Fruit fly (Drosophila melanogaster) whole organism, embryonic: ENCODE results near the gene unc-4.

Experiments used
- BEAF-32 ChIP-seq: fragments of 200-800 bp; sonication (Bioruptor generic); optimal IDR thresholded peaks from 3 replicates; lab custom pipeline; 2017; ENCODE audit warnings: missing biosample characterization, missing genetic modification characterization, mild to moderate bottlenecking, moderate library complexity, missing genetic modification reagents
- CG10462 ChIP-seq: fragments of 200-800 bp; sonication (Bioruptor generic); optimal IDR thresholded peaks from 2 replicates; lab custom pipeline; 2016; ENCODE audit warnings: missing biosample characterization, missing genetic modification characterization
- CG10959 ChIP-seq: fragments of 200-800 bp; sonication (Bioruptor generic); IDR thresholded peaks from 2 replicates; pipeline ENCODE4 v1.3.6; 2022; ENCODE audit warnings: missing biosample characterization, missing genetic modification characterization
- CG11504 ChIP-seq: fragments of 200-800 bp; sonication (Bioruptor generic); optimal IDR thresholded peaks from 3 replicates; lab custom pipeline; 2019; ENCODE audit warnings: missing biosample characterization, mild to moderate bottlenecking, missing genetic modification characterization, moderate library complexity
- CG11560 ChIP-seq: fragments of 200-800 bp; sonication (Bioruptor generic); IDR thresholded peaks from 3 replicates; pipeline ENCODE4 v1.3.6; 2022; ENCODE audit warnings: missing biosample characterization, missing genetic modification characterization
- CG11695 ChIP-seq: fragments of 200-800 bp; sonication (Bioruptor generic); IDR thresholded peaks from 3 replicates; pipeline ENCODE4 v1.3.6; 2022; ENCODE audit warnings: missing biosample characterization, missing genetic modification characterization
- CG13894 ChIP-seq: fragments of 200-800 bp; sonication (Bioruptor generic); optimal IDR thresholded peaks from 3 replicates; lab custom pipeline; 2018; ENCODE audit warnings: missing biosample characterization, mild to moderate bottlenecking, missing genetic modification characterization, moderate library complexity
- CG14441 ChIP-seq: fragments of 200-800 bp; sonication (Bioruptor generic); IDR thresholded peaks from 2 replicates; pipeline ENCODE4 v1.3.6; 2022; ENCODE audit warnings: missing biosample characterization, missing genetic modification characterization
- CG15514 ChIP-seq: fragments of 200-800 bp; sonication (Bioruptor generic); optimal IDR thresholded peaks from 3 replicates; lab custom pipeline; 2017; ENCODE audit warnings: missing biosample characterization, missing genetic modification characterization, mild to moderate bottlenecking, moderate library complexity, missing genetic modification reagents
- CG15696 ChIP-seq: fragments of 200-800 bp; sonication (Bioruptor generic); optimal IDR thresholded peaks from 2 replicates; lab custom pipeline; 2019; ENCODE audit warnings: missing biosample characterization, mild to moderate bottlenecking, missing genetic modification characterization, moderate library complexity
- CG1603 ChIP-seq: fragments of 200-800 bp; sonication (Bioruptor generic); optimal IDR thresholded peaks from 2 replicates; lab custom pipeline; 2019; ENCODE audit warnings: missing biosample characterization, mild to moderate bottlenecking, missing genetic modification characterization, moderate library complexity
- CG17359 ChIP-seq: fragments of 200-800 bp; sonication (Bioruptor generic); optimal IDR thresholded peaks from 3 replicates; lab custom pipeline; 2018; ENCODE audit warnings: missing biosample characterization, mild to moderate bottlenecking, missing genetic modification characterization, moderate library complexity
- CG2120 ChIP-seq: fragments of 200-800 bp; sonication (Bioruptor generic); optimal IDR thresholded peaks from 3 replicates; lab custom pipeline; 2016; ENCODE audit warnings: missing biosample characterization, missing genetic modification characterization
- CG32772 ChIP-seq: fragments of 200-800 bp; sonication (Bioruptor generic); IDR thresholded peaks from 2 replicates; pipeline ENCODE4 v1.3.6; 2022; ENCODE audit warnings: missing biosample characterization, missing genetic modification characterization
- CG4707 ChIP-seq: fragments of 200-800 bp; sonication (Bioruptor generic); optimal IDR thresholded peaks from 2 replicates; lab custom pipeline; 2018; ENCODE audit warnings: missing biosample characterization, mild to moderate bottlenecking, missing genetic modification characterization, moderate library complexity
- CG7745 ChIP-seq: fragments of 200-800 bp; sonication (Bioruptor generic); optimal IDR thresholded peaks from 2 replicates; lab custom pipeline; 2018; ENCODE audit warnings: missing biosample characterization, mild to moderate bottlenecking, missing genetic modification characterization, moderate library complexity
- CG7786 ChIP-seq: fragments of 200-800 bp; sonication (Bioruptor generic); optimal IDR thresholded peaks from 2 replicates; lab custom pipeline; 2016; ENCODE audit warnings: missing biosample characterization, missing genetic modification characterization
- CG9817 ChIP-seq: fragments of 200-800 bp; sonication (Bioruptor generic); optimal IDR thresholded peaks from 2 replicates; lab custom pipeline; 2018; ENCODE audit warnings: missing biosample characterization, mild to moderate bottlenecking, missing genetic modification characterization, moderate library complexity
- Doc3 ChIP-seq: fragments of 200-800 bp; sonication (Bioruptor generic); IDR thresholded peaks from 3 replicates; pipeline ENCODE4 v1.3.6; 2022; ENCODE audit warnings: missing biosample characterization, missing genetic modification characterization; ENCODE audit not compliant: partially characterized antibody
- Lpt ChIP-seq: fragments of >200 bp; optimal IDR thresholded peaks from 2 replicates; lab custom pipeline; 2018; ENCODE audit warnings: missing biosample characterization, missing genetic modification characterization
- Med ChIP-seq: fragments of 200-800 bp; sonication (Bioruptor generic); peaks from one replicate; lab custom pipeline; 2016; ENCODE audit warnings: missing biosample characterization, missing genetic modification characterization, mild to moderate bottlenecking, inconsistent platforms, moderate library complexity
- NC2α ChIP-seq: fragments of 200-800 bp; sonication (Bioruptor generic); optimal IDR thresholded peaks from 2 replicates; lab custom pipeline; 2016; ENCODE audit warnings: missing biosample characterization, missing genetic modification characterization
- Pdp1 ChIP-seq, 2 experiments: fragments of 200-800 bp; sonication (Bioruptor generic); optimal IDR thresholded peaks; 3 replicates each; lab custom pipeline; 2016; ENCODE audit warnings: missing biosample characterization in 2 of 2, missing genetic modification characterization in 2 of 2, mild to moderate bottlenecking in 1 of 2, moderate library complexity in 1 of 2
- Sox102F ChIP-seq: fragments of 200-800 bp; sonication (Bioruptor generic); optimal IDR thresholded peaks from 2 replicates; lab custom pipeline; 2018; ENCODE audit warnings: missing biosample characterization, mild to moderate bottlenecking, missing genetic modification characterization, moderate library complexity
- Trl ChIP-seq, 3 experiments: fragments of >200 bp in 2 of 3; fragments of 200-800 bp in 1 of 3; sonication (Bioruptor generic) in 1 of 3; optimal IDR thresholded peaks; 2 replicates in 1 of 3; 3 replicates in 2 of 3; lab custom pipeline; 2016 to 2017; ENCODE audit warnings: missing biosample characterization in 1 of 3, missing genetic modification characterization in 1 of 3
- az2 ChIP-seq: fragments of 200-800 bp; sonication (Bioruptor generic); optimal IDR thresholded peaks from 3 replicates; lab custom pipeline; 2016; ENCODE audit warnings: missing biosample characterization, missing genetic modification characterization
- bab2 ChIP-seq: fragments of 200-800 bp; sonication (Bioruptor generic); optimal IDR thresholded peaks from 2 replicates; lab custom pipeline; 2016; ENCODE audit warnings: missing biosample characterization, missing genetic modification characterization
- crp ChIP-seq, 2 experiments: fragments of 200-800 bp; sonication (Bioruptor generic); optimal IDR thresholded peaks; 2 replicates in 1 of 2; 3 replicates in 1 of 2; lab custom pipeline; 2017; ENCODE audit warnings: missing biosample characterization in 2 of 2, missing genetic modification characterization in 2 of 2, mild to moderate bottlenecking in 1 of 2, moderate library complexity in 1 of 2
- gfzf ChIP-seq: fragments of 200-800 bp; sonication (Bioruptor generic); optimal IDR thresholded peaks from 2 replicates; lab custom pipeline; 2016; ENCODE audit warnings: missing biosample characterization, mild to moderate bottlenecking, missing genetic modification characterization, moderate library complexity
- kay ChIP-seq: fragments of 200-800 bp; sonication (Bioruptor generic); optimal IDR thresholded peaks from 2 replicates; lab custom pipeline; 2016; ENCODE audit warnings: missing biosample characterization, missing genetic modification characterization
- nmo ChIP-seq: fragments of 200-800 bp; sonication (Bioruptor generic); optimal IDR thresholded peaks from 2 replicates; lab custom pipeline; 2018; ENCODE audit warnings: missing biosample characterization, mild to moderate bottlenecking, missing genetic modification characterization, moderate library complexity
- pfk ChIP-seq: fragments of 200-800 bp; sonication (Bioruptor generic); optimal IDR thresholded peaks from 2 replicates; lab custom pipeline; 2018; ENCODE audit warnings: missing biosample characterization, mild to moderate bottlenecking, missing genetic modification characterization, moderate library complexity
- pros ChIP-seq: fragments of 200-800 bp; sonication (Bioruptor generic); optimal IDR thresholded peaks from 3 replicates; lab custom pipeline; 2019; ENCODE audit warnings: missing biosample characterization, mild to moderate bottlenecking, missing genetic modification characterization, moderate library complexity
- ro ChIP-seq: fragments of 200-800 bp; sonication (Bioruptor generic); IDR thresholded peaks from 2 replicates; pipeline ENCODE4 v1.3.6; 2022; ENCODE audit warnings: missing biosample characterization, missing genetic modification characterization
- sens ChIP-seq: fragments of 200-800 bp; sonication (Bioruptor generic); peaks from one replicate; lab custom pipeline; 2016; ENCODE audit warnings: missing biosample characterization, missing genetic modification characterization
- sqz ChIP-seq: fragments of 200-800 bp; sonication (Bioruptor generic); optimal IDR thresholded peaks from 3 replicates; lab custom pipeline; 2018; ENCODE audit warnings: missing biosample characterization, mild to moderate bottlenecking, missing genetic modification characterization
- stwl ChIP-seq: fragments of 200-800 bp; sonication (Bioruptor generic); optimal IDR thresholded peaks from 3 replicates; lab custom pipeline; 2018; ENCODE audit warnings: missing biosample characterization, mild to moderate bottlenecking, missing genetic modification characterization, moderate library complexity
- vvl ChIP-seq: fragments of 200-800 bp; sonication (Bioruptor generic); IDR thresholded peaks from 2 replicates; pipeline ENCODE4 v1.3.6; 2022; ENCODE audit warnings: missing biosample characterization, missing genetic modification characterization
- z ChIP-seq: fragments of 200-800 bp; sonication (Bioruptor generic); IDR thresholded peaks from 3 replicates; pipeline ENCODE4 v1.3.6; 2022; ENCODE audit warnings: missing biosample characterization, missing genetic modification characterization
- zen2 ChIP-seq: fragments of 200-800 bp; sonication (Bioruptor generic); IDR thresholded peaks from 3 replicates; pipeline ENCODE4 v1.3.6; 2022; ENCODE audit warnings: missing biosample characterization, missing genetic modification characterization; ENCODE audit not compliant: partially characterized antibody

The unc-4 gene

dm6 chrX:17733698-17734248 is 34.6 kb upstream of the unc-4 start:
- TF ChIP-seq CG2120 (GFP tag; lab: Kevin White, UChicago) (no peak), Trl (optimal IDR thresholded peaks at IDR 0.05; lab: Kevin White, UChicago) (peak; percentile 49 to 64), Trl (GFP tag; optimal IDR thresholded peaks at IDR 0.05; lab: Kevin White, UChicago) (no peak), crp (GFP tag; optimal IDR thresholded peaks at IDR 0.05; lab: Kevin White, UChicago) (peak in 1 of 2 experiments; percentile 9), CG15696 (tag; lab: Kevin White, UChicago) (no peak), stwl (tag; lab: Kevin White, UChicago) (peak; percentile 15), Pdp1 (GFP tag; optimal IDR thresholded peaks at IDR 0.05; lab: Kevin White, UChicago) (peak in 1 of 2 experiments; percentile 49), pros (peak; percentile 23), sqz (GFP tag; lab: Kevin White, UChicago) (peak; percentile 82), CG32772 (GFP tag; lab: Robert Waterston, UW) (peak; percentile 46; the same call in 1 of the 2 replicates), ro (GFP tag; lab: Robert Waterston, UW) (no peak), CG14441 (no peak), CG7786 (GFP tag; lab: Kevin White, UChicago) (no peak), sens (peak; percentile 68), Med (no peak), vvl (GFP tag; lab: Robert Waterston, UW) (peak; percentile 69; the same call in 1 of the 2 replicates), CG17359 (peak; percentile 7), CG11504 (no peak), CG11560 (tag; lab: Robert Waterston, UW) (no peak), CG15514 (GFP tag; lab: Kevin White, UChicago) (no peak), nmo (no peak), Sox102F (no peak), CG10462 (no peak), CG4707 (GFP tag; lab: Kevin White, UChicago) (no peak), zen2 (GFP tag; lab: Robert Waterston, UW) (no peak), pfk (GFP tag; lab: Kevin White, UChicago) (peak; percentile 97), CG11695 (GFP tag; lab: Robert Waterston, UW) (no peak)
- TF ChIP-seq, all 482 proteins: peak for 11

dm6 chrX:17736101-17736728 is 32.2 kb upstream of the unc-4 start:
- TF ChIP-seq BEAF-32 (GFP tag; lab: Kevin White, UChicago) (peak; percentile 13), CG1603 (tag; lab: Kevin White, UChicago) (peak; percentile 13), CG13894 (tag; lab: Kevin White, UChicago) (no peak), CG10959 (GFP tag; lab: Robert Waterston, UW) (no peak), Lpt (GFP tag; lab: Kevin White, UChicago) (no peak), gfzf (no peak), NC2α (no peak), pfk (GFP tag; lab: Kevin White, UChicago) (peak; percentile 31), z (GFP tag; lab: Robert Waterston, UW) (peak; percentile 83), stwl (tag; lab: Kevin White, UChicago) (peak; percentile 73), bab2 (GFP tag; lab: Kevin White, UChicago) (no peak), kay (GFP tag; lab: Kevin White, UChicago) (no peak), az2 (no peak), CG9817 (tag; lab: Kevin White, UChicago) (no peak), Doc3 (no peak), CG7745 (tag; lab: Kevin White, UChicago) (no peak)
